Worm (Caenorhabditis elegans): Measurements from ENCODE around the gene F31F7.2.
A peak's percentile ranks its signal among the peaks of the same experiment; 100 is the strongest.

The F31F7.2 gene

DNA sequence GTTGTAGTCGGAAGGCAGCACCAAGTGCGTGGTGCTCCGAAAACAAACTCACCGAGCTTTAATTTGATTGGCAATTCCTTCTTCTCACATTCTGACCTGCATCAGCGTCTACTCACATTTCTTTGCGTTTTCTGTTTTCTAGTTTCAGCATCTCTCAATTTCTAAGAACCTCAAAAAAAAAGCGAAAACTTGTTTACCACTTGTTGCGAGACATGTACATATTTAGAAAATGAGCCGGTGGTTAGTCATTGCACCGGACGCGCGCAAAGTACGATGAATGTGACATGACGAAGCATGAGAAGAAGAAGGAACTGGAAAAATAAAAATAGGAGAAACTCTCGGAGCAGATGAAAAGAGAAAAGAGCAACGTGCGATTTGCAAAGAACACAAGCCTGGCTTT lies 26.0 kb upstream of the F31F7.2 start (continued):
- TF ChIP-seq rnt-1 (tag; optimal IDR thresholded peaks at IDR 0.05) (no peak), nhr-20 (tag; optimal IDR thresholded peaks at IDR 0.05) (peak; percentile 27), pqm-1 (tag; optimal IDR thresholded peaks at IDR 0.05) (no peak), lin-15B (tag; optimal IDR thresholded peaks at IDR 0.05) (no peak), irx-1 (tag; optimal IDR thresholded peaks at IDR 0.05) (no peak), skn-1 (tag; optimal IDR thresholded peaks at IDR 0.05) (no peak), unc-62 (GFP tag; optimal IDR thresholded peaks at IDR 0.05) (no peak), fkh-8 (tag; optimal IDR thresholded peaks at IDR 0.05) (peak; percentile 91), F16B12.6 (tag; optimal IDR thresholded peaks at IDR 0.05) (no peak), nhr-71 (tag; optimal IDR thresholded peaks at IDR 0.05) (peak; percentile 69), nhr-77 (tag; optimal IDR thresholded peaks at IDR 0.05) (no peak), aly-2 (tag; optimal IDR thresholded peaks at IDR 0.05) (no peak)

DNA sequence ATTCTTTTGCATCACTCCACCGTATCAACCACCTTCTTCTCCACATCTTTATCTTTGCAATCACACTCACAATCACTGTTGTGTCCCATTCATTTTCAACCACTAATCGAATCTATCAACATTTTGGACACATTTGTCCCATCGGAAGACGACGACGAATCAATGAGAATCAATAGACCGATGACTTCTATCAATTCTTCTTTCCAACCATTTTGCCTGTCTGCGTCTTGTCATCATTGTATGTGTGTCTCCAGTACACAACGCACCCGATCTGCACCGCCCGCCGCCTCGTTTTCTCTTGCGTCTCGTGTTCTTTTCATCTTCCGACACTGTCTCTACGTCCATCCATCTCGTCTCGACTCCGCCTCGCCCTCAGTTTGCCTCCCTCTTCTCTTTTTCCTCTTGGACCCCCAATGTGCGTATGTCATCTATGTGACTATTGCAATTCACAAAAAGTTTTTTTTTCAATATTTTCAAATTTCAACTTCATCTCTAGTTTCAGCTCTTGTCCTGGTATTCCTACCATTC lies 24.1 kb upstream of the F31F7.2 start, which contains the start of gene dmd-7:
Gene dmd-7 (plus strand): TSS at position 478 of the 528 bp plus-strand sequence.
- TF ChIP-seq nhr-47 (tag; optimal IDR thresholded peaks at IDR 0.05) = peak; percentile 91
- TF ChIP-seq nhr-85 (tag) = peak; percentile 100
- peak; percentile 78 for TF ChIP-seq nhr-11 (tag; optimal IDR thresholded peaks at IDR 0.05)
- TF ChIP-seq sup-37 (GFP tag; optimal IDR thresholded peaks at IDR 0.05) = no peak
- TF ChIP-seq aha-1 (tag; optimal IDR thresholded peaks at IDR 0.05) = peak; percentile 14
- peak; percentile 32 for TF ChIP-seq fkh-10 (GFP tag; optimal IDR thresholded peaks at IDR 0.05)
- TF ChIP-seq tbx-2 (tag; optimal IDR thresholded peaks at IDR 0.05) = peak; percentile 93
- TF ChIP-seq lin-15B (tag; optimal IDR thresholded peaks at IDR 0.05) = no peak
- TF ChIP-seq fkh-8 (tag; optimal IDR thresholded peaks at IDR 0.05) = no peak
- peak; percentile 85 for TF ChIP-seq unc-130 (tag; optimal IDR thresholded peaks at IDR 0.05)
- TF ChIP-seq lir-3 (tag; optimal IDR thresholded peaks at IDR 0.05; ENCODE audit: poor library complexity) = peak; percentile 6
- no peak for TF ChIP-seq pax-3 (tag; optimal IDR thresholded peaks at IDR 0.05)
- peak; percentile 31 for TF ChIP-seq ceh-8 (GFP tag; optimal IDR thresholded peaks at IDR 0.05)
- peak; percentile 91 for TF ChIP-seq nhr-19 (GFP tag; conservative IDR thresholded peaks at IDR 0.05)
- peak; percentile 83 for TF ChIP-seq unc-86 (tag; optimal IDR thresholded peaks at IDR 0.05)
- peak; percentile 3 for TF ChIP-seq lin-39 (tag; optimal IDR thresholded peaks at IDR 0.05)
- TF ChIP-seq snpc-4 (tag; optimal IDR thresholded peaks at IDR 0.05) = peak; percentile 49
- TF ChIP-seq ets-5 (GFP tag; IDR thresholded peaks at IDR 0.05) = no peak
- no peak for TF ChIP-seq ceh-63 (GFP tag; optimal IDR thresholded peaks at IDR 0.05)
- TF ChIP-seq blmp-1 (tag; optimal IDR thresholded peaks at IDR 0.05) = peak; percentile 86
- no peak for TF ChIP-seq ces-1 (GFP tag; optimal IDR thresholded peaks at IDR 0.05)
- no peak for TF ChIP-seq unc-30 (tag; optimal IDR thresholded peaks at IDR 0.05)
- TF ChIP-seq egl-27 (tag; optimal IDR thresholded peaks at IDR 0.05) = peak; percentile 71 to 90
- TF ChIP-seq ceh-90 (tag; optimal IDR thresholded peaks at IDR 0.05) = no peak
- TF ChIP-seq mef-2 (tag; optimal IDR thresholded peaks at IDR 0.05) = no peak
- TF ChIP-seq alr-1 (tag; optimal IDR thresholded peaks at IDR 0.05; ENCODE audit: borderline replicate concordance) = no peak
- TF ChIP-seq nhr-76 (tag; optimal IDR thresholded peaks at IDR 0.05) = peak; percentile 58
- TF ChIP-seq rnt-1 (tag; optimal IDR thresholded peaks at IDR 0.05) = peak; percentile 84
- TF ChIP-seq pqm-1 (tag; optimal IDR thresholded peaks at IDR 0.05) = no peak
- TF ChIP-seq zip-4 (GFP tag; optimal IDR thresholded peaks at IDR 0.05) = peak; percentile 4
- TF ChIP-seq sox-4 (tag; optimal IDR thresholded peaks at IDR 0.05) = peak; percentile 90
- TF ChIP-seq snu-23 (GFP tag; optimal IDR thresholded peaks at IDR 0.05) = peak; percentile 95
- TF ChIP-seq nhr-237 (tag; optimal IDR thresholded peaks at IDR 0.05) = peak; percentile 48
- no peak for TF ChIP-seq sptf-1 (tag; optimal IDR thresholded peaks at IDR 0.05)
- TF ChIP-seq unc-98 (GFP tag; IDR thresholded peaks at IDR 0.05) = no peak
- no peak for TF ChIP-seq F16B12.6 (tag; optimal IDR thresholded peaks at IDR 0.05)
- peak; percentile 86 for TF ChIP-seq ztf-4 (tag; optimal IDR thresholded peaks at IDR 0.05)
- TF ChIP-seq nhr-20 (tag; optimal IDR thresholded peaks at IDR 0.05) = peak; percentile 99
- peak; percentile 18 for TF ChIP-seq hpl-2 (GFP tag; optimal IDR thresholded peaks at IDR 0.05)
- peak; percentile 86 for TF ChIP-seq xbp-1 (tag; optimal IDR thresholded peaks at IDR 0.05)
- peak; percentile 86 for TF ChIP-seq skn-1 (tag; optimal IDR thresholded peaks at IDR 0.05)
- peak; percentile 99 for TF ChIP-seq lin-14 (GFP tag; optimal IDR thresholded peaks at IDR 0.05)
- TF ChIP-seq aly-2 (tag; optimal IDR thresholded peaks at IDR 0.05) = no peak
- TF ChIP-seq efl-1 (optimal IDR thresholded peaks at IDR 0.05) = peak; percentile 62 to 66
- TF ChIP-seq efl-1 (GFP tag; optimal IDR thresholded peaks at IDR 0.05 in 1 of 2) = peak; percentile 36 to 95
- TF ChIP-seq grh-1 (GFP tag; IDR thresholded peaks at IDR 0.05) = peak; percentile 91
- TF ChIP-seq lsy-2 (tag; optimal IDR thresholded peaks at IDR 0.05) = peak; percentile 82 to 84

Data from whole organism, L1 larva.